Worm (Caenorhabditis elegans) whole organism, L1 larva: ENCODE data around the gene clec-52.

ENCODE experiments used
- C04F5.9 ChIP-seq: sonication (generic microtip); optimal IDR thresholded peaks from 2 replicates; lab custom pipeline; 2016; ENCODE audit warnings: missing genetic modification characterization, missing compliant biosample characterization
- C34B4.2 ChIP-seq: sonication (generic microtip); optimal IDR thresholded peaks from 2 replicates; lab custom pipeline; 2017; ENCODE audit warnings: mild to moderate bottlenecking, missing genetic modification characterization, missing compliant biosample characterization
- F16B12.6 ChIP-seq: fragments of 150-350 bp; optimal IDR thresholded peaks from 2 replicates; lab custom pipeline; 2014; ENCODE audit warnings: missing biosample characterization, missing genetic modification characterization
- Y116A8C.19 ChIP-seq: sonication (generic microtip); optimal IDR thresholded peaks from 2 replicates; lab custom pipeline; 2016; ENCODE audit warnings: missing compliant biosample characterization, missing genetic modification characterization, borderline replicate concordance
- aha-1 ChIP-seq: fragments of 150-350 bp; optimal IDR thresholded peaks from 2 replicates; lab custom pipeline; 2014; ENCODE audit warnings: missing biosample characterization, missing genetic modification characterization
- alr-1 ChIP-seq: fragments of 200-800 bp; sonication (Bioruptor generic); optimal IDR thresholded peaks from 2 replicates; lab custom pipeline; 2018; ENCODE audit warnings: borderline replicate concordance, mild to moderate bottlenecking, missing genetic modification characterization, missing compliant biosample characterization
- ama-1 ChIP-seq: fragments of 150-350 bp; optimal IDR thresholded peaks from 2 replicates; lab custom pipeline; 2014
- ceh-8 ChIP-seq: fragments of 200-800 bp; sonication (Bioruptor generic); optimal IDR thresholded peaks from 2 replicates; lab custom pipeline; 2018; ENCODE audit warnings: mild to moderate bottlenecking, missing genetic modification characterization, moderate library complexity, missing compliant biosample characterization
- ceh-82 ChIP-seq, 3 experiments: fragments of 150-350 bp in 1 of 3; sonication (generic microtip) in 2 of 3; optimal IDR thresholded peaks; 2 replicates each; lab custom pipeline; 2014 to 2017; ENCODE audit warnings: missing biosample characterization in 3 of 3, missing genetic modification characterization in 3 of 3
- ceh-90 ChIP-seq: sonication (generic microtip); optimal IDR thresholded peaks from 2 replicates; lab custom pipeline; 2016; ENCODE audit warnings: missing genetic modification characterization, missing compliant biosample characterization
- dpl-1 ChIP-seq, 3 experiments: fragments of 150-350 bp in 2 of 3; sonication (generic microtip) in 1 of 3; optimal IDR thresholded peaks; 2 replicates each; lab custom pipeline; 2014 to 2017; ENCODE audit warnings: missing biosample characterization in 3 of 3, missing genetic modification characterization in 3 of 3, missing genetic modification reagents in 3 of 3
- efl-1 ChIP-seq, 4 experiments: fragments of 150-350 bp; optimal IDR thresholded peaks in 3 of 4; peaks in 1 of 4; 1 replicate in 1 of 4; 2 replicates in 3 of 4; lab custom pipeline; 2014; ENCODE audit warnings: missing biosample characterization in 2 of 4, missing genetic modification characterization in 2 of 4, missing genetic modification reagents in 2 of 4
- efl-3 ChIP-seq: fragments of 200-800 bp; sonication (Bioruptor generic); optimal IDR thresholded peaks from 2 replicates; lab custom pipeline; 2018; ENCODE audit warnings: mild to moderate bottlenecking, missing genetic modification characterization, missing compliant biosample characterization
- elt-2 ChIP-seq: sonication (generic microtip); optimal IDR thresholded peaks from 2 replicates; lab custom pipeline; 2016; ENCODE audit warnings: missing genetic modification characterization, mild to moderate bottlenecking, inconsistent platforms, missing compliant biosample characterization, missing genetic modification reagents
- fkh-10 ChIP-seq: sonication (generic microtip); optimal IDR thresholded peaks from 2 replicates; lab custom pipeline; 2017; ENCODE audit warnings: missing biosample characterization, missing genetic modification reagents, missing genetic modification characterization
- fos-1 ChIP-seq: fragments of 150-350 bp; optimal IDR thresholded peaks from 2 replicates; lab custom pipeline; 2014; ENCODE audit warnings: missing biosample characterization, missing genetic modification characterization
- hlh-4 ChIP-seq: sonication (generic microtip); optimal IDR thresholded peaks from 2 replicates; lab custom pipeline; 2016; ENCODE audit warnings: mild to moderate bottlenecking, missing genetic modification characterization, missing compliant biosample characterization
- jun-1 ChIP-seq: fragments of 150-350 bp; optimal IDR thresholded peaks from 2 replicates; lab custom pipeline; 2014; ENCODE audit warnings: missing biosample characterization, missing genetic modification reagents, missing genetic modification characterization
- lin-13 ChIP-seq: fragments of 150-350 bp; optimal IDR thresholded peaks from 2 replicates; lab custom pipeline; 2014; ENCODE audit warnings: missing biosample characterization, missing genetic modification reagents, missing genetic modification characterization
- lin-35 ChIP-seq, 2 experiments: fragments of 150-350 bp; optimal IDR thresholded peaks; 2 replicates each; lab custom pipeline; 2014; ENCODE audit warnings: missing biosample characterization in 2 of 2, missing genetic modification characterization in 2 of 2, missing genetic modification reagents in 2 of 2
- lsy-2 ChIP-seq, 2 experiments: fragments of 150-350 bp; optimal IDR thresholded peaks; 2 replicates each; lab custom pipeline; 2014; ENCODE audit warnings: missing biosample characterization in 2 of 2, missing genetic modification characterization in 2 of 2
- mab-9 ChIP-seq: fragments of 200-800 bp; sonication (Bioruptor generic); IDR thresholded peaks from 2 replicates; pipeline ENCODE4 v1.3.6; 2022; ENCODE audit warnings: missing genetic modification reagents, missing genetic modification characterization, missing compliant biosample characterization
- mdl-1 ChIP-seq, 2 experiments: fragments of 150-350 bp; optimal IDR thresholded peaks; 2 replicates each; lab custom pipeline; 2014 to 2017; ENCODE audit warnings: missing biosample characterization in 2 of 2, missing genetic modification characterization in 2 of 2, inconsistent platforms in 1 of 2
- nhr-11 ChIP-seq: fragments of 150-350 bp; optimal IDR thresholded peaks from 2 replicates; lab custom pipeline; 2014; ENCODE audit warnings: missing biosample characterization, missing genetic modification characterization
- nhr-19 ChIP-seq: fragments of 200-800 bp; sonication (Bioruptor generic); conservative IDR thresholded peaks from 2 replicates; pipeline ENCODE4 v1.3.6; 2022; ENCODE audit warnings: missing genetic modification characterization, missing compliant biosample characterization
- nhr-28 ChIP-seq: fragments of 150-350 bp; optimal IDR thresholded peaks from 2 replicates; lab custom pipeline; 2014; ENCODE audit warnings: missing biosample characterization, missing genetic modification characterization
- nhr-47 ChIP-seq: sonication (generic microtip); optimal IDR thresholded peaks from 2 replicates; lab custom pipeline; 2016; ENCODE audit warnings: mild to moderate bottlenecking, missing genetic modification characterization, moderate library complexity, missing compliant biosample characterization
- nhr-71 ChIP-seq: sonication (generic microtip); optimal IDR thresholded peaks from 2 replicates; lab custom pipeline; 2016; ENCODE audit warnings: mild to moderate bottlenecking, missing genetic modification characterization, moderate library complexity, missing compliant biosample characterization
- nhr-77 ChIP-seq: fragments of 150-350 bp; optimal IDR thresholded peaks from 2 replicates; lab custom pipeline; 2014; ENCODE audit warnings: missing biosample characterization, missing genetic modification characterization
- nhr-84 ChIP-seq: sonication (generic microtip); optimal IDR thresholded peaks from 2 replicates; lab custom pipeline; 2017; ENCODE audit warnings: missing biosample characterization, missing genetic modification characterization
- nhr-85 ChIP-seq: sonication (generic microtip); peaks from one replicate; lab custom pipeline; 2016; ENCODE audit warnings: missing genetic modification characterization, inconsistent platforms, missing compliant biosample characterization
- nhr-90 ChIP-seq: sonication (generic microtip); optimal IDR thresholded peaks from 2 replicates; lab custom pipeline; 2016; ENCODE audit warnings: mild to moderate bottlenecking, missing genetic modification characterization, missing compliant biosample characterization; ENCODE audit not compliant: poor library complexity
- snu-23 ChIP-seq: sonication (generic microtip); optimal IDR thresholded peaks from 2 replicates; lab custom pipeline; 2016; ENCODE audit warnings: missing genetic modification characterization, missing compliant biosample characterization
- sox-4 ChIP-seq: sonication (generic microtip); optimal IDR thresholded peaks from 2 replicates; lab custom pipeline; 2016; ENCODE audit warnings: missing genetic modification characterization, missing compliant biosample characterization
- sup-37 ChIP-seq: fragments of 200-800 bp; sonication (Bioruptor generic); optimal IDR thresholded peaks from 2 replicates; lab custom pipeline; 2018; ENCODE audit warnings: mild to moderate bottlenecking, missing genetic modification characterization, missing compliant biosample characterization
- swsn-7 ChIP-seq: sonication (generic microtip); optimal IDR thresholded peaks from 2 replicates; lab custom pipeline; 2016; ENCODE audit warnings: missing genetic modification characterization, missing compliant biosample characterization
- tbx-2 ChIP-seq: sonication (generic microtip); optimal IDR thresholded peaks from 2 replicates; lab custom pipeline; 2016; ENCODE audit warnings: missing genetic modification characterization, missing compliant biosample characterization
- tlp-1 ChIP-seq: fragments of 150-350 bp; optimal IDR thresholded peaks from 2 replicates; lab custom pipeline; 2014; ENCODE audit warnings: missing biosample characterization, missing genetic modification characterization
- unc-130 ChIP-seq: fragments of 150-350 bp; optimal IDR thresholded peaks from 2 replicates; lab custom pipeline; 2017; ENCODE audit warnings: missing biosample characterization, missing genetic modification characterization, inconsistent platforms
- unc-30 ChIP-seq: sonication (generic microtip); optimal IDR thresholded peaks from 2 replicates; lab custom pipeline; 2017; ENCODE audit warnings: missing biosample characterization, missing genetic modification characterization
- unc-98 ChIP-seq: fragments of 200-800 bp; sonication (Bioruptor generic); IDR thresholded peaks from 2 replicates; pipeline ENCODE4 v1.3.6; 2022; ENCODE audit warnings: missing genetic modification characterization, missing compliant biosample characterization
- xbp-1 ChIP-seq: sonication (generic microtip); optimal IDR thresholded peaks from 2 replicates; lab custom pipeline; 2016; ENCODE audit warnings: missing genetic modification characterization, missing compliant biosample characterization
- zag-1 ChIP-seq: fragments of 150-350 bp; optimal IDR thresholded peaks from 2 replicates; lab custom pipeline; 2014; ENCODE audit warnings: missing biosample characterization, missing genetic modification characterization
- zip-4 ChIP-seq: fragments of 200-800 bp; sonication (Bioruptor generic); optimal IDR thresholded peaks from 2 replicates; lab custom pipeline; 2018; ENCODE audit warnings: mild to moderate bottlenecking, missing genetic modification characterization, moderate library complexity, missing compliant biosample characterization

The clec-52 gene

DNA sequence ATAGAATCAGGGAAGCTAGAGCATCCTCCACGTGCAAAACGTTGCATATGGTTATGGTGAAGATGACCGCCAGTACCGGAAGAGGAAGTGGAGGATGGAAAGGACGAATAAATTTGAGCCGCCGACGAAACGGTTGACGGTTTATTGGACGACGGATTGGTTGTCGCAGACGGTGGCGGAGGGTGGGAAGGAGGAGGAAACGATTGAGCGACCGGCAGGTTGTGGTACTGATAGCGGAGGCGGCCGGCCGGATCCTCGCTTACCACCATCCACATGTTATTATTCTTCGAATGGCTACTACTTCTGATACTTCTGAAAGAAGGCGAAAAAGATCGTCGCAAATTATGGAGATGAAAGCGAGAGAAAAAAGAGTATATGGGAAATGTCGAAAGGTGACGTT, 24.3 kb upstream of the clec-52 start:
- TF ChIP-seq nhr-19 (GFP tag; lab: Robert Waterston, UW) (no peak), sox-4 (no peak), nhr-85 (tag; lab: Kevin White, UChicago) (no peak), aha-1 (no peak), lin-13 (GFP tag; lab: Kevin White, UChicago) (no peak), hlh-4 (tag; lab: Kevin White, UChicago) (no peak), F16B12.6 (tag; lab: Kevin White, UChicago) (no peak), nhr-47 (tag; lab: Kevin White, UChicago) (no peak), ceh-8 (GFP tag; lab: Kevin White, UChicago) (no peak), fkh-10 (GFP tag; lab: Kevin White, UChicago) (no peak), ceh-82 (tag; optimal IDR thresholded peaks at IDR 0.05; lab: Kevin White, UChicago) (no peak), nhr-71 (tag; lab: Kevin White, UChicago) (no peak), alr-1 (tag; lab: Kevin White, UChicago) (no peak), nhr-11 (tag; lab: Kevin White, UChicago) (no peak)

DNA sequence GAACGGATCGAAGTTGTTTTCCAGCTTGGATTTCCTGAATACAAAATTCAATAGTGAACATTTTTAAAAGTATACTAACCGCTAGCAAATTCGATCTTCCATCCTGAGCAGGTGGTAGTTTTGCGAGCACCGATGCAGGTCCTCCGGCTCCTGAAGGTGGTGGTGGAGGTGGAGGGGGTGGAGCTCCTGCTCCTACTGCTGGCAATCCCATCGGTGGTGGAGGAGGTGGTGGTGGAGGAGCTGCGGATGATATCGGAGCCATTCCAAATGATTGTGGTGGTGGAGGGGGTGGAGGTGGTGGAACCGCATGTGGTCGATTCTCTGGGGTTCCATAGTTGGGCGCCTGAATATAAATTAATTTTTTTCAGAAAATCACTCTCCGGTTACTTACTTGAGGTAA, 21.1 kb upstream of the clec-52 start:
- TF ChIP-seq mab-9 (GFP tag; lab: Robert Waterston, UW) (no peak), sox-4 (no peak), F16B12.6 (tag; lab: Kevin White, UChicago) (no peak), nhr-84 (tag; lab: Kevin White, UChicago) (no peak), tbx-2 (tag; lab: Kevin White, UChicago) (no peak), C04F5.9 (tag; lab: Kevin White, UChicago) (no peak), swsn-7 (tag; lab: Kevin White, UChicago) (no peak)

DNA sequence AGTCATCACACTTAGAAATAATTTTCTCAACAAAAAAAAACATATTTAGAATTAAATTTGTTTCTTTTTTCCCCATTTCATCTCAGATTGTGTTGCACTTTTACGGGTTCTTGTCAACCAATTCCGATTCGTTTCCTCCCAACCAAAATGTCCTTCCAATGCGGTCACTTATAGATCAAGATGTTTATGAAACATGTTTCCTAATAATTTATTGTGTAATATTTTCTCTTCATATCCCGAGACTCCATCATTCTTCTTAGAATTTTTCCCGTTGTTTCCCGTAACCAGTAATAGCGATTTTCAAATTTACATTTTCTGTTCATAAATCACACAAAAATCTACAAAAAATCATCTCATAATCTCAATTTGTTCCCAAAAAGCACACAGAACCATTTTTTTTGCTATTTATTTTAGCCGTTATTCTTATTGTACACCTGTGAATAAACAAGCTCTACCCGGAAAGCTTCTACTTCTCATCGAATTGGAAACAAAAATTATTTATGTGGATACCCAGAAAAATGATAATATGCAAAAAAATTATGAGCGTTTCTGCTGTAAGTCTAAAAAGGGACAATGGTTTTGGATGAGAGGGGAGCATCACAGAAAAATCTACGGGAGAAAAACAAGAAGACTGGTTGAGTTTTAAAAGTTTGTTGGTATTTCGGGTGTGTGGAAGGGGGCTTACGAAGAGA, 20.0 kb upstream of the clec-52 start:
- TF ChIP-seq nhr-85 (tag; lab: Kevin White, UChicago) = peak; percentile 15
- no peak for TF ChIP-seq elt-2
- TF ChIP-seq ceh-82 (tag; optimal IDR thresholded peaks at IDR 0.05; lab: Kevin White, UChicago) = no peak
- TF ChIP-seq zip-4 (GFP tag; lab: Kevin White, UChicago) = no peak
- no peak for TF ChIP-seq mab-9 (GFP tag; lab: Robert Waterston, UW)

DNA sequence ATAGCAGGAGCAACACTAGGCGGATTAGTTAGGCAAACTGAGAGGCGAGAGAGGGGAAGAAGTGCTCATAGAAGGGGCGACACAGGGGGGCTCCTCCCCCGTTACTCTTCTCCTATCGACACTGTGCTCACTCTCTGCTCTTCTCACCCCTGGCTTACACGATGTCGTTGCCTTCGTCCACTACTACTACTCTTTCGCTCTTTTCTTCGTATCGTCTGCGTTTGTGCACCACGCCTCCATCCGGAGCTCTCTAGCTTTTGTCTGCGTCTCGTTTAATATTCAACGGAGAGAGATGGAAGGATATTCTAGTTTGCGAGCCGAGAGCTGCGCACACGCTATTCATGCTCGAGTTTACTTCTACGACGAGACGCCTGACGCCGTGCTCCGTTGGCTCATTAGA, 14.8 kb upstream of the clec-52 start:
- TF ChIP-seq efl-3 (GFP tag; lab: Kevin White, UChicago) (no peak), nhr-90 (tag; lab: Kevin White, UChicago) (no peak), xbp-1 (tag; lab: Kevin White, UChicago) (peak; percentile 20), nhr-28 (no peak), sup-37 (no peak), snu-23 (GFP tag; lab: Kevin White, UChicago) (peak; percentile 41), C04F5.9 (tag; lab: Kevin White, UChicago) (no peak), lsy-2 (tag; optimal IDR thresholded peaks at IDR 0.05; lab: Kevin White, UChicago) (peak; percentile 9 to 35), zag-1 (tag; lab: Kevin White, UChicago) (no peak), lin-35 (GFP tag; optimal IDR thresholded peaks at IDR 0.05; lab: Kevin White, UChicago) (peak in 1 of 2 experiments; percentile 31), nhr-85 (tag; lab: Kevin White, UChicago) (no peak), nhr-84 (tag; lab: Kevin White, UChicago) (no peak), unc-98 (GFP tag; lab: Robert Waterston, UW) (no peak), dpl-1 (GFP tag; optimal IDR thresholded peaks at IDR 0.05; lab: Kevin White, UChicago) (no peak), mdl-1 (tag; optimal IDR thresholded peaks at IDR 0.05; lab: Kevin White, UChicago) (no peak), efl-1 (optimal IDR thresholded peaks at IDR 0.05; lab: Kevin White, UChicago) (peak; percentile 22 to 40), efl-1 (GFP tag; optimal IDR thresholded peaks at IDR 0.05 in 1 of 2; lab: Kevin White, UChicago) (no peak), tlp-1 (tag; lab: Kevin White, UChicago) (no peak), nhr-47 (tag; lab: Kevin White, UChicago) (peak; percentile 64), C34B4.2 (tag; lab: Kevin White, UChicago) (no peak), ceh-90 (no peak), sox-4 (peak; percentile 9), elt-2 (no peak), Y116A8C.19 (tag; lab: Kevin White, UChicago) (no peak), ceh-8 (GFP tag; lab: Kevin White, UChicago) (peak; percentile 47), nhr-77 (no peak), jun-1 (peak; percentile 22), ama-1 (lab: Kevin White, UChicago) (no peak), unc-130 (tag; lab: Kevin White, UChicago) (no peak), unc-30 (tag; lab: Kevin White, UChicago) (no peak), nhr-11 (tag; lab: Kevin White, UChicago) (no peak), fos-1 (no peak), nhr-71 (tag; lab: Kevin White, UChicago) (peak; percentile 64)
